Fruit fly (Drosophila melanogaster) whole organism, embryonic: ENCODE measurements around the gene CG33631.

Source experiments
- CG10274 ChIP-seq: fragments of 200-800 bp; sonication (Bioruptor generic); optimal IDR thresholded peaks from 3 replicates; lab custom pipeline; 2017; ENCODE audit warnings: missing biosample characterization, mild to moderate bottlenecking, missing genetic modification characterization
- CG11085 ChIP-seq: fragments of 200-800 bp; sonication (Bioruptor generic); IDR thresholded peaks from 2 replicates; pipeline ENCODE4 v1.3.6; 2022; ENCODE audit warnings: missing biosample characterization, missing genetic modification characterization
- CG12391 ChIP-seq: fragments of 200-800 bp; sonication (Bioruptor generic); optimal IDR thresholded peaks from 3 replicates; lab custom pipeline; 2018; ENCODE audit warnings: missing biosample characterization, mild to moderate bottlenecking, missing genetic modification characterization, moderate library complexity
- CG12942 ChIP-seq: fragments of 200-800 bp; sonication (Bioruptor generic); optimal IDR thresholded peaks from 3 replicates; lab custom pipeline; 2016; ENCODE audit warnings: missing biosample characterization, missing genetic modification characterization
- CG16813 ChIP-seq: fragments of 200-800 bp; sonication (Bioruptor generic); IDR thresholded peaks from 3 replicates; pipeline ENCODE4 v1.3.6; 2022; ENCODE audit warnings: missing biosample characterization, missing genetic modification characterization; ENCODE audit not compliant: partially characterized antibody
- CG18599 ChIP-seq: fragments of 200-800 bp; sonication (Bioruptor generic); optimal IDR thresholded peaks from 3 replicates; lab custom pipeline; 2017; ENCODE audit warnings: missing biosample characterization, missing genetic modification characterization, mild to moderate bottlenecking, moderate library complexity, missing genetic modification reagents
- CG2199 ChIP-seq: fragments of 200-800 bp; sonication (Bioruptor generic); IDR thresholded peaks from 3 replicates; pipeline ENCODE4 v1.3.6; 2022; ENCODE audit warnings: missing biosample characterization, missing genetic modification characterization
- CG31224 ChIP-seq: fragments of 200-800 bp; sonication (Bioruptor generic); IDR thresholded peaks from 2 replicates; pipeline ENCODE4 v1.3.6; 2022; ENCODE audit warnings: missing biosample characterization, missing genetic modification characterization
- CG32532 ChIP-seq: fragments of 200-800 bp; sonication (Bioruptor generic); IDR thresholded peaks from 2 replicates; pipeline ENCODE4 v1.3.6; 2022; ENCODE audit warnings: missing biosample characterization, missing genetic modification characterization
- CG4328 ChIP-seq: fragments of 200-800 bp; sonication (Bioruptor generic); optimal IDR thresholded peaks from 3 replicates; lab custom pipeline; 2017; ENCODE audit warnings: missing biosample characterization, missing genetic modification reagents, missing genetic modification characterization
- CG7556 ChIP-seq: fragments of 200-800 bp; sonication (Bioruptor generic); optimal IDR thresholded peaks from 2 replicates; lab custom pipeline; 2017; ENCODE audit warnings: missing biosample characterization, mild to moderate bottlenecking, missing genetic modification characterization
- CG9215 ChIP-seq: fragments of 200-800 bp; sonication (Bioruptor generic); IDR thresholded peaks from 2 replicates; pipeline ENCODE4 v1.3.6; 2022; ENCODE audit warnings: missing biosample characterization, missing genetic modification characterization
- CG9876 ChIP-seq: fragments of 200-800 bp; sonication (Bioruptor generic); optimal IDR thresholded peaks from 2 replicates; lab custom pipeline; 2016; ENCODE audit warnings: missing biosample characterization, missing genetic modification characterization
- CoRest ChIP-seq: fragments of 200-800 bp; sonication (Bioruptor generic); optimal IDR thresholded peaks from 3 replicates; lab custom pipeline; 2018; ENCODE audit warnings: missing biosample characterization, mild to moderate bottlenecking, missing genetic modification characterization, moderate library complexity
- D19B ChIP-seq: fragments of 200-800 bp; sonication (Bioruptor generic); optimal IDR thresholded peaks from 2 replicates; lab custom pipeline; 2017; ENCODE audit warnings: missing biosample characterization, mild to moderate bottlenecking, missing genetic modification characterization
- Dip2 ChIP-seq: fragments of 200-800 bp; sonication (Bioruptor generic); IDR thresholded peaks from 2 replicates; pipeline ENCODE4 v1.3.6; 2022; ENCODE audit warnings: missing biosample characterization, missing genetic modification characterization
- Fer3 ChIP-seq: fragments of 200-800 bp; sonication (Bioruptor generic); optimal IDR thresholded peaks from 2 replicates; lab custom pipeline; 2018; ENCODE audit warnings: missing biosample characterization, mild to moderate bottlenecking, missing genetic modification characterization, moderate library complexity
- Gsc ChIP-seq: fragments of 200-800 bp; sonication (Bioruptor generic); IDR thresholded peaks from 2 replicates; pipeline ENCODE4 v1.3.6; 2022; ENCODE audit warnings: missing biosample characterization, missing genetic modification characterization
- H15 ChIP-seq: fragments of 200-800 bp; sonication (Bioruptor generic); IDR thresholded peaks from 3 replicates; pipeline ENCODE4 v1.3.6; 2022; ENCODE audit warnings: missing biosample characterization, missing genetic modification characterization
- HLH4C ChIP-seq: fragments of 200-800 bp; sonication (Bioruptor generic); IDR thresholded peaks from 3 replicates; pipeline ENCODE4 v1.3.6; 2022; ENCODE audit warnings: missing biosample characterization, missing genetic modification characterization; ENCODE audit not compliant: partially characterized antibody
- Hr51 ChIP-seq, 2 experiments: fragments of 200-800 bp; sonication (Bioruptor generic); optimal IDR thresholded peaks; 2 replicates in 1 of 2; 3 replicates in 1 of 2; lab custom pipeline; 2016 to 2018; ENCODE audit warnings: missing biosample characterization in 2 of 2, missing genetic modification characterization in 2 of 2, mild to moderate bottlenecking in 1 of 2, moderate library complexity in 1 of 2
- Lim3 ChIP-seq: fragments of 200-800 bp; sonication (Bioruptor generic); IDR thresholded peaks from 2 replicates; pipeline ENCODE4 v1.3.6; 2022; ENCODE audit warnings: missing biosample characterization, missing genetic modification characterization
- Nf-YA ChIP-seq: fragments of 200-800 bp; sonication (Bioruptor generic); IDR thresholded peaks from 2 replicates; pipeline ENCODE4 v1.3.6; 2022; ENCODE audit warnings: missing biosample characterization, missing genetic modification characterization
- Oaz ChIP-seq: fragments of 200-800 bp; sonication (Bioruptor generic); IDR thresholded peaks from 2 replicates; pipeline ENCODE4 v1.3.6; 2022; ENCODE audit warnings: missing biosample characterization, missing genetic modification characterization
- Opbp ChIP-seq: fragments of 200-800 bp; sonication (Bioruptor generic); IDR thresholded peaks from 3 replicates; pipeline ENCODE4 v1.3.6; 2022; ENCODE audit warnings: missing biosample characterization, missing genetic modification characterization; ENCODE audit not compliant: partially characterized antibody
- Ptx1 ChIP-seq: fragments of 200-800 bp; sonication (Bioruptor generic); IDR thresholded peaks from 2 replicates; pipeline ENCODE4 v1.3.6; 2022; ENCODE audit warnings: missing biosample characterization, missing genetic modification characterization
- Sox102F ChIP-seq: fragments of 200-800 bp; sonication (Bioruptor generic); optimal IDR thresholded peaks from 2 replicates; lab custom pipeline; 2018; ENCODE audit warnings: missing biosample characterization, mild to moderate bottlenecking, missing genetic modification characterization, moderate library complexity
- Spps ChIP-seq: fragments of 200-800 bp; sonication (Bioruptor generic); optimal IDR thresholded peaks from 2 replicates; lab custom pipeline; 2018; ENCODE audit warnings: missing biosample characterization, mild to moderate bottlenecking, missing genetic modification characterization
- ara ChIP-seq: fragments of 200-800 bp; sonication (Bioruptor generic); IDR thresholded peaks from 2 replicates; pipeline ENCODE4 v1.3.6; 2022; ENCODE audit warnings: missing biosample characterization, missing genetic modification characterization
- ase ChIP-seq: fragments of 200-800 bp; sonication (Bioruptor generic); IDR thresholded peaks from 3 replicates; pipeline ENCODE4 v1.3.6; 2022; ENCODE audit warnings: missing biosample characterization, missing genetic modification characterization
- ato ChIP-seq: fragments of 200-800 bp; sonication (Bioruptor generic); IDR thresholded peaks from 2 replicates; pipeline ENCODE4 v1.3.6; 2022; ENCODE audit warnings: missing biosample characterization, missing genetic modification characterization; ENCODE audit not compliant: partially characterized antibody
- br ChIP-seq: fragments of >200 bp; optimal IDR thresholded peaks from 2 replicates; lab custom pipeline; 2017
- bsh ChIP-seq, 2 experiments: fragments of 200-800 bp; sonication (Bioruptor generic); optimal IDR thresholded peaks; 2 replicates each; lab custom pipeline; 2017 to 2018; ENCODE audit warnings: mild to moderate bottlenecking in 2 of 2, missing biosample characterization in 2 of 2, missing genetic modification characterization in 2 of 2, moderate library complexity in 1 of 2
- cwo ChIP-seq: fragments of 200-800 bp; sonication (Bioruptor generic); optimal IDR thresholded peaks from 3 replicates; lab custom pipeline; 2017; ENCODE audit warnings: missing biosample characterization, missing genetic modification characterization, mild to moderate bottlenecking, moderate library complexity, missing genetic modification reagents
- da ChIP-seq: fragments of 200-800 bp; sonication (Bioruptor generic); optimal IDR thresholded peaks from 2 replicates; lab custom pipeline; 2016; ENCODE audit warnings: missing biosample characterization, missing genetic modification characterization
- disco-r ChIP-seq: fragments of 200-800 bp; sonication (Bioruptor generic); optimal IDR thresholded peaks from 2 replicates; lab custom pipeline; 2016; ENCODE audit warnings: missing biosample characterization, missing genetic modification characterization
- fd64A ChIP-seq: fragments of 200-800 bp; sonication (Bioruptor generic); optimal IDR thresholded peaks from 3 replicates; lab custom pipeline; 2018; ENCODE audit warnings: missing biosample characterization, mild to moderate bottlenecking, missing genetic modification characterization
- grau ChIP-seq: fragments of 200-800 bp; optimal IDR thresholded peaks from 3 replicates; lab custom pipeline; 2019; ENCODE audit warnings: missing biosample characterization, mild to moderate bottlenecking, missing genetic modification characterization, moderate library complexity
- jigr1 ChIP-seq: fragments of 200-800 bp; sonication (Bioruptor generic); IDR thresholded peaks from 3 replicates; pipeline ENCODE4 v1.3.6; 2022; ENCODE audit warnings: missing biosample characterization, missing genetic modification characterization
- ken ChIP-seq: fragments of 200-800 bp; sonication (Bioruptor generic); IDR thresholded peaks from 3 replicates; pipeline ENCODE4 v1.3.6; 2022; ENCODE audit warnings: missing biosample characterization, missing genetic modification characterization
- lmd ChIP-seq: fragments of 200-800 bp; sonication (Bioruptor generic); IDR thresholded peaks from 2 replicates; pipeline ENCODE4 v1.3.6; 2022; ENCODE audit warnings: missing biosample characterization, missing genetic modification characterization
- onecut ChIP-seq: fragments of 200-800 bp; sonication (Bioruptor generic); IDR thresholded peaks from 2 replicates; pipeline ENCODE4 v1.3.6; 2022; ENCODE audit warnings: missing biosample characterization, missing genetic modification characterization
- pan ChIP-seq, 4 experiments: fragments of >200 bp in 3 of 4; fragments of 200-800 bp in 1 of 4; sonication (Bioruptor generic) in 1 of 4; optimal IDR thresholded peaks in 3 of 4; IDR thresholded peaks in 1 of 4; 2 replicates each; pipeline versions ENCODE4 v1.3.6 to Lab custom; 2017 to 2022; ENCODE audit warnings: missing biosample characterization in 2 of 4, missing genetic modification characterization in 2 of 4, mixed read lengths in 1 of 4
- prd ChIP-seq, 3 experiments: fragments of >200 bp in 2 of 3; fragments of 200-800 bp in 1 of 3; sonication (Bioruptor generic) in 1 of 3; optimal IDR thresholded peaks in 2 of 3; IDR thresholded peaks in 1 of 3; 2 replicates in 2 of 3; 3 replicates in 1 of 3; pipeline versions ENCODE4 v1.3.6 to Lab custom; 2017 to 2022; ENCODE audit warnings: missing biosample characterization in 1 of 3, missing genetic modification characterization in 1 of 3
- pzg ChIP-seq: fragments of 200-800 bp; sonication (Bioruptor generic); optimal IDR thresholded peaks from 3 replicates; lab custom pipeline; 2018; ENCODE audit warnings: missing biosample characterization, mild to moderate bottlenecking, missing genetic modification characterization, moderate library complexity
- slbo ChIP-seq: fragments of 200-800 bp; sonication (Bioruptor generic); IDR thresholded peaks from 2 replicates; pipeline ENCODE4 v1.3.6; 2022; ENCODE audit warnings: missing biosample characterization, missing genetic modification characterization
- tgo ChIP-seq: fragments of 200-800 bp; sonication (Bioruptor generic); IDR thresholded peaks from 3 replicates; pipeline ENCODE4 v1.3.6; 2022; ENCODE audit warnings: missing biosample characterization, missing genetic modification characterization

CG33631 gene

DNA sequence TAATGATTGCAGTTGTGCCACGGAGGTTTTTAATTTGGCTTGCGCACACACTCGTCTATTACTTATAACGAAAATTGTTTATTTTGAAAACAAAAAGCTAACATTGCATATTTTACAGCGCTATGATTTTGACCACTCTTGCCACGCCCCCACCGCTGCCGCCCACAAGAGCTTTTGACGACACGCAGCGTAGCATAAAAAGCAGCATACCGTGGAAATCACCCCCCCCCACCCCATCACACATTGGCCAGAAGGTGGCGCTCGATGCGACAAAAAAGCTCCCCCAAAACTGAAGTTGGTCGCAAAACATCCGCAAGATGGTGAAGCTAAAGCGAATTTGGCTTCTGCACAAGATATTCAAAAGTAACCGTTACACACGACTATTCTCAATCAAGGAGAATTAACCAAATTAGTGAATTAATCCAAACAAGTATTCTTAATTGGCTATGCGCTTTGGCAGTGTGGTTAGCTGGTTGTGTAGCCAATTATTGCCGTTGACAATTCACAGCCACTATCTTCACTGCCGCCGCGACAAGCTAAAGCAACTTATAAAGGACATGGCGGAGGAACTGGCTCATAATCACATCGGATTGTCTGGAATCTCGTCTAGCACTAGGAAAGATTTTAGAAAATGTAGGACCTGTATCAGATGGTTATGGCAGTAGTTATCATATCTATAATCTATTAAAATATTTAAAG, 36.8 kb downstream of the CG33631 start (continued):
- TF ChIP-seq grau (peak; percentile 36), CG7556 (no peak), bsh (GFP tag; optimal IDR thresholded peaks at IDR 0.05; lab: Kevin White, UChicago) (peak in 1 of 2 experiments; percentile 11), onecut (GFP tag; lab: Robert Waterston, UW) (peak; percentile 32; the same call in 1 of the 2 replicates), CG9876 (no peak), CG12942 (GFP tag; lab: Kevin White, UChicago) (peak; percentile 9), Lim3 (no peak), CG12391 (tag; lab: Kevin White, UChicago) (peak; percentile 11), Fer3 (tag; lab: Kevin White, UChicago) (peak; percentile 7), CG11085 (GFP tag; lab: Robert Waterston, UW) (peak; percentile 16; the same call in 1 of the 2 replicates), prd (optimal IDR thresholded peaks at IDR 0.05; lab: Kevin White, UChicago) (no peak), prd (GFP tag; IDR thresholded peaks at IDR 0.05; lab: Robert Waterston, UW) (peak; percentile 44; the same call in 2 of the 3 replicates), tgo (GFP tag; lab: Robert Waterston, UW) (peak; percentile 43; the same call in 1 of the 3 replicates), disco-r (GFP tag; lab: Kevin White, UChicago) (no peak), slbo (GFP tag; lab: Robert Waterston, UW) (peak; percentile 74), CG10274 (GFP tag; lab: Kevin White, UChicago) (no peak), Ptx1 (GFP tag; lab: Robert Waterston, UW) (peak; percentile 59), CG31224 (no peak), da (GFP tag; lab: Kevin White, UChicago) (no peak), pan (optimal IDR thresholded peaks at IDR 0.05; lab: Kevin White, UChicago) (no peak), pan (GFP tag; optimal IDR thresholded peaks at IDR 0.05 in 1 of 2, IDR thresholded peaks at IDR 0.05 in 1 of 2) (peak in 1 of 2 experiments; percentile 34), Oaz (GFP tag; lab: Robert Waterston, UW) (no peak), CG4328 (GFP tag; lab: Kevin White, UChicago) (no peak), Hr51 (GFP tag; optimal IDR thresholded peaks at IDR 0.05; lab: Kevin White, UChicago) (peak in 1 of 2 experiments; percentile 24), Dip2 (GFP tag; lab: Robert Waterston, UW) (peak; percentile 52), CoRest (tag; lab: Kevin White, UChicago) (peak; percentile 33), CG18599 (GFP tag; lab: Kevin White, UChicago) (peak; percentile 53), D19B (GFP tag; lab: Kevin White, UChicago) (peak; percentile 63), Opbp (GFP tag; lab: Robert Waterston, UW) (peak; percentile 43; the same call in 1 of the 3 replicates), Spps (tag; lab: Kevin White, UChicago) (no peak), Gsc (GFP tag; lab: Robert Waterston, UW) (no peak), CG32532 (GFP tag; lab: Robert Waterston, UW) (peak; percentile 88), CG2199 (GFP tag; lab: Robert Waterston, UW) (peak; percentile 90; the same call in 2 of the 3 replicates), br (lab: Kevin White, UChicago) (no peak), CG16813 (no peak), Sox102F (peak; percentile 31), CG9215 (GFP tag; lab: Robert Waterston, UW) (no peak), fd64A (no peak), cwo (GFP tag; lab: Kevin White, UChicago) (no peak), pzg (GFP tag; lab: Kevin White, UChicago) (peak; percentile 42), ase (GFP tag; lab: Robert Waterston, UW) (peak; percentile 45; the same call in 1 of the 3 replicates), ato (0 out of 2 replicates have a peak, but pooled peaks have one; percentile 38), H15 (GFP tag; lab: Robert Waterston, UW) (0 out of 3 replicates have a peak, but pooled peaks have one; percentile 53), ken (GFP tag; lab: Robert Waterston, UW) (0 out of 3 replicates have a peak, but pooled peaks have one; percentile 19), lmd (peak; percentile 33; the same call in 1 of the 2 replicates), HLH4C (GFP tag; lab: Robert Waterston, UW) (no peak), Nf-YA (GFP tag; lab: Robert Waterston, UW) (no peak), jigr1 (GFP tag; lab: Robert Waterston, UW) (no peak), ara (GFP tag; lab: Robert Waterston, UW) (0 out of 2 replicates have a peak, but pooled peaks have one; percentile 7)
